Worm (Caenorhabditis elegans) whole organism, late embryonic: ENCODE measurements around the gene clec-136.

Experiments used
- C08G9.2 ChIP-seq: sonication (generic microtip); optimal IDR thresholded peaks from 2 replicates; lab custom pipeline; 2016; ENCODE audit warnings: mild to moderate bottlenecking, missing genetic modification characterization, moderate library complexity, missing compliant biosample characterization
- C38D4.7 ChIP-seq: fragments of 200-800 bp; sonication (Bioruptor generic); optimal IDR thresholded peaks from 2 replicates; lab custom pipeline; 2018; ENCODE audit warnings: mild to moderate bottlenecking, missing genetic modification characterization, moderate library complexity, missing compliant biosample characterization
- T23F11.4 ChIP-seq: fragments of 200-800 bp; sonication (Bioruptor generic); optimal IDR thresholded peaks from 2 replicates; lab custom pipeline; 2018; ENCODE audit warnings: mild to moderate bottlenecking, missing genetic modification characterization, missing compliant biosample characterization
- ceh-14 ChIP-seq: sonication (generic microtip); optimal IDR thresholded peaks from 2 replicates; lab custom pipeline; 2016; ENCODE audit warnings: missing genotype, missing genetic modification characterization, missing compliant biosample characterization
- ceh-18 ChIP-seq: sonication (generic microtip); optimal IDR thresholded peaks from 2 replicates; lab custom pipeline; 2016; ENCODE audit warnings: missing genetic modification characterization, missing compliant biosample characterization
- ceh-22 ChIP-seq: sonication (generic microtip); optimal IDR thresholded peaks from 2 replicates; lab custom pipeline; 2017; ENCODE audit warnings: missing biosample characterization, missing genetic modification characterization
- ceh-30 ChIP-seq: fragments of 150-350 bp; optimal IDR thresholded peaks from 2 replicates; lab custom pipeline; 2014; ENCODE audit warnings: missing biosample characterization, missing genetic modification characterization
- ceh-31 ChIP-seq: sonication (generic microtip); optimal IDR thresholded peaks from 2 replicates; lab custom pipeline; 2016; ENCODE audit warnings: missing genetic modification characterization, missing compliant biosample characterization
- ceh-34 ChIP-seq: sonication (generic microtip); optimal IDR thresholded peaks from 2 replicates; lab custom pipeline; 2016; ENCODE audit warnings: mild to moderate bottlenecking, missing genetic modification characterization, missing compliant biosample characterization
- ceh-45 ChIP-seq: fragments of 200-800 bp; sonication (Bioruptor generic); IDR thresholded peaks from 2 replicates; pipeline ENCODE4 v1.3.6; 2022; ENCODE audit warnings: missing genetic modification reagents, missing genetic modification characterization, missing compliant biosample characterization
- dmd-4 ChIP-seq: sonication (generic microtip); optimal IDR thresholded peaks from 2 replicates; lab custom pipeline; 2016; ENCODE audit warnings: borderline replicate concordance, missing genetic modification characterization, missing compliant biosample characterization
- dve-1 ChIP-seq: sonication (generic microtip); optimal IDR thresholded peaks from 2 replicates; lab custom pipeline; 2017; ENCODE audit warnings: antibody characterized with exemption, mild to moderate bottlenecking, missing genetic modification characterization, missing compliant biosample characterization
- elt-2 ChIP-seq: sonication (generic microtip); optimal IDR thresholded peaks from 2 replicates; lab custom pipeline; 2016; ENCODE audit warnings: missing genetic modification reagents, missing genetic modification characterization, missing compliant biosample characterization
- fax-1 ChIP-seq: sonication (generic microtip); optimal IDR thresholded peaks from 2 replicates; lab custom pipeline; 2016; ENCODE audit warnings: missing genotype, missing genetic modification characterization, missing compliant biosample characterization
- fkh-10 ChIP-seq: fragments of 150-350 bp; optimal IDR thresholded peaks from 2 replicates; lab custom pipeline; 2014; ENCODE audit warnings: missing biosample characterization, missing genetic modification reagents, missing genetic modification characterization
- hlh-13 ChIP-seq: fragments of 200-800 bp; sonication (Bioruptor generic); optimal IDR thresholded peaks from 2 replicates; lab custom pipeline; 2018; ENCODE audit warnings: mild to moderate bottlenecking, missing genetic modification characterization, missing compliant biosample characterization
- hlh-30 ChIP-seq: sonication (generic microtip); optimal IDR thresholded peaks from 2 replicates; lab custom pipeline; 2017; ENCODE audit warnings: antibody characterized with exemption, missing genetic modification characterization, missing compliant biosample characterization; ENCODE audit not compliant: insufficient read depth
- nfya-1 ChIP-seq: sonication (generic microtip); optimal IDR thresholded peaks from 2 replicates; lab custom pipeline; 2017; ENCODE audit warnings: missing genetic modification characterization, mild to moderate bottlenecking, missing compliant biosample characterization, antibody characterized with exemption, moderate library complexity
- nhr-11 ChIP-seq: fragments of 150-350 bp; optimal IDR thresholded peaks from 2 replicates; lab custom pipeline; 2014; ENCODE audit warnings: missing biosample characterization, missing genetic modification characterization
- nhr-232 ChIP-seq: sonication (generic microtip); optimal IDR thresholded peaks from 2 replicates; lab custom pipeline; 2016; ENCODE audit warnings: missing genetic modification characterization, missing compliant biosample characterization
- odd-2 ChIP-seq: sonication (generic microtip); optimal IDR thresholded peaks from 2 replicates; lab custom pipeline; 2017; ENCODE audit warnings: antibody characterized with exemption, mild to moderate bottlenecking, missing genetic modification characterization, missing compliant biosample characterization
- pat-9 ChIP-seq: fragments of 200-800 bp; sonication (Bioruptor generic); optimal IDR thresholded peaks from 2 replicates; lab custom pipeline; 2018; ENCODE audit warnings: mild to moderate bottlenecking, missing genetic modification characterization, moderate library complexity, missing compliant biosample characterization
- pax-1 ChIP-seq: fragments of 150-350 bp; optimal IDR thresholded peaks from 2 replicates; lab custom pipeline; 2014; ENCODE audit warnings: missing biosample characterization, missing genetic modification characterization
- pros-1 ChIP-seq: fragments of 150-350 bp; optimal IDR thresholded peaks from 2 replicates; lab custom pipeline; 2014; ENCODE audit warnings: missing biosample characterization, missing genetic modification reagents, missing genetic modification characterization
- ref-2 ChIP-seq: sonication (generic microtip); optimal IDR thresholded peaks from 2 replicates; lab custom pipeline; 2016; ENCODE audit warnings: missing genetic modification characterization, missing compliant biosample characterization
- sox-2 ChIP-seq: fragments of 200-800 bp; sonication (Bioruptor generic); IDR thresholded peaks from 2 replicates; pipeline ENCODE4 v1.3.6; 2022; ENCODE audit warnings: missing genetic modification reagents, missing genetic modification characterization, missing compliant biosample characterization
- syd-9 ChIP-seq: sonication (generic microtip); optimal IDR thresholded peaks from 2 replicates; lab custom pipeline; 2016; ENCODE audit warnings: mild to moderate bottlenecking, missing genetic modification characterization, moderate library complexity, missing compliant biosample characterization
- tbx-2 ChIP-seq: sonication (generic microtip); optimal IDR thresholded peaks from 2 replicates; lab custom pipeline; 2016; ENCODE audit warnings: missing genetic modification characterization, missing compliant biosample characterization
- tbx-7 ChIP-seq: sonication (generic microtip); optimal IDR thresholded peaks from 2 replicates; lab custom pipeline; 2016; ENCODE audit warnings: missing genotype, missing genetic modification characterization, missing compliant biosample characterization
- unc-3 ChIP-seq, 2 experiments: fragments of 200-800 bp in 1 of 2; sonication (Bioruptor generic) in 1 of 2; sonication (generic microtip) in 1 of 2; conservative IDR thresholded peaks in 1 of 2; optimal IDR thresholded peaks in 1 of 2; 2 replicates each; pipeline versions ENCODE4 v1.3.6 to Lab custom; 2016 to 2022; ENCODE audit warnings: missing compliant biosample characterization in 2 of 2, missing genetic modification characterization in 2 of 2, missing genetic modification reagents in 1 of 2
- unc-55 ChIP-seq: sonication (generic microtip); optimal IDR thresholded peaks from 2 replicates; lab custom pipeline; 2017; ENCODE audit warnings: missing biosample characterization, missing genetic modification reagents, missing genetic modification characterization
- unc-86 ChIP-seq: sonication (generic microtip); optimal IDR thresholded peaks from 2 replicates; lab custom pipeline; 2016; ENCODE audit warnings: missing genetic modification characterization, missing compliant biosample characterization
- zip-5 ChIP-seq: sonication (generic microtip); optimal IDR thresholded peaks from 2 replicates; lab custom pipeline; 2016; ENCODE audit warnings: missing genetic modification characterization, missing compliant biosample characterization
- ztf-16 ChIP-seq: sonication (generic microtip); optimal IDR thresholded peaks from 2 replicates; lab custom pipeline; 2017; ENCODE audit warnings: missing genetic modification characterization, missing compliant biosample characterization

Gene clec-136

ce11 chrII:4571868-4572267 lies 44.5 kb downstream of the clec-136 start, which contains the start of gene vab-1:
vab-1 (plus strand) TSS chrII:4572000.
- TF ChIP-seq ceh-30 (tag; lab: Kevin White, UChicago) (no peak), pax-1 (no peak), nhr-11 (tag; lab: Kevin White, UChicago) (no peak), ztf-16 (tag; lab: Kevin White, UChicago) (no peak), T23F11.4 (GFP tag; lab: Kevin White, UChicago) (no peak), fax-1 (tag; lab: Kevin White, UChicago) (no peak), syd-9 (no peak), hlh-30 (no peak)

- TF ChIP-seq unc-86 (tag; lab: Kevin White, UChicago) (peak; percentile 20), ceh-14 (tag; lab: Kevin White, UChicago) (no peak), C08G9.2 (tag; lab: Kevin White, UChicago) (peak; percentile 2), pros-1 (tag; lab: Kevin White, UChicago) (no peak), nhr-232 (tag; lab: Kevin White, UChicago) (no peak), ceh-22 (no peak), ceh-34 (peak; percentile 1), hlh-13 (GFP tag; lab: Kevin White, UChicago) (no peak), pat-9 (tag; lab: Kevin White, UChicago) (no peak), nfya-1 (peak; percentile 23), sox-2 (GFP tag; lab: Robert Waterston, UW) (no peak), tbx-7 (tag; lab: Kevin White, UChicago) (no peak), ref-2 (tag; lab: Kevin White, UChicago) (peak; percentile 1), ceh-45 (GFP tag; lab: Robert Waterston, UW) (no peak), odd-2 (tag; lab: Kevin White, UChicago) (no peak), tbx-2 (peak; percentile 11), ceh-31 (tag; lab: Kevin White, UChicago) (peak; percentile 38), unc-3 (GFP tag; conservative IDR thresholded peaks at IDR 0.05; lab: Robert Waterston, UW) (no peak), unc-3 (tag; optimal IDR thresholded peaks at IDR 0.05; lab: Kevin White, UChicago) (no peak), elt-2 (tag; lab: Kevin White, UChicago) (peak; percentile 33), fkh-10 (GFP tag; lab: Kevin White, UChicago) (no peak)
- TF ChIP-seq, all 69 proteins: peak for 8
These were observed 45.2 kb downstream of the clec-136 start for ce11 chrII:4571112-4571511.

- no peak for TF ChIP-seq C38D4.7 (GFP tag; lab: Kevin White, UChicago)
- no peak for TF ChIP-seq T23F11.4 (GFP tag; lab: Kevin White, UChicago)
- TF ChIP-seq unc-55 (GFP tag; lab: Kevin White, UChicago), result no peak
- TF ChIP-seq tbx-7 (tag; lab: Kevin White, UChicago), result no peak
- no peak for TF ChIP-seq ceh-18 (tag; lab: Kevin White, UChicago)
- TF ChIP-seq dmd-4 (tag; lab: Kevin White, UChicago), result no peak
- no peak for TF ChIP-seq C08G9.2 (tag; lab: Kevin White, UChicago)
- no peak for TF ChIP-seq ceh-14 (tag; lab: Kevin White, UChicago)
- TF ChIP-seq zip-5, result no peak
- no peak for TF ChIP-seq dve-1
These were observed 50.1 kb downstream of the clec-136 start for ce11 chrII:4566237-4566636.
